Fruit fly (Drosophila melanogaster): Measurements from ENCODE around the gene CG9123.

CG9123 gene

dm6 chrX:15305975-15306909 lies 35.7 kb downstream of the CG9123 start:
- TF ChIP-seq CG13204 (GFP tag; optimal IDR thresholded peaks at IDR 0.05) (peak; percentile 66), Ets98B (GFP tag; IDR thresholded peaks at IDR 0.05) (peak; percentile 54; the same call in 1 of the 2 replicates), Snoo (tag; optimal IDR thresholded peaks at IDR 0.05) (peak; percentile 21), CG34367 (tag; optimal IDR thresholded peaks at IDR 0.05) (peak; percentile 11), CG15710 (tag; optimal IDR thresholded peaks at IDR 0.05) (no peak), EcR (GFP tag; optimal IDR thresholded peaks at IDR 0.05) (peak; percentile 60), CG32121 (GFP tag; IDR thresholded peaks at IDR 0.05) (peak; percentile 59), rn (GFP tag; IDR thresholded peaks at IDR 0.05) (no peak), CG10348 (GFP tag; IDR thresholded peaks at IDR 0.05) (no peak), CG17806 (tag; optimal IDR thresholded peaks at IDR 0.05) (no peak), gl (tag; optimal IDR thresholded peaks at IDR 0.05) (no peak), D1 (tag; optimal IDR thresholded peaks at IDR 0.05) (no peak), fd96Ca (GFP tag; IDR thresholded peaks at IDR 0.05) (peak; percentile 62; the same call in 2 of the 3 replicates), CG14655 (GFP tag; optimal IDR thresholded peaks at IDR 0.05) (no peak), CG4496 (GFP tag; IDR thresholded peaks at IDR 0.05) (peak; percentile 74), CG8301 (tag; optimal IDR thresholded peaks at IDR 0.05) (no peak), CG12605 (GFP tag; IDR thresholded peaks at IDR 0.05) (no peak), Pif1B (GFP tag; optimal IDR thresholded peaks at IDR 0.05) (no peak), CG9948 (tag; optimal IDR thresholded peaks at IDR 0.05) (no peak), Pif1A (GFP tag; optimal IDR thresholded peaks at IDR 0.05) (peak; percentile 14), CG8159 (tag; optimal IDR thresholded peaks at IDR 0.05) (peak; percentile 0)

- TF ChIP-seq CG15710 (tag; optimal IDR thresholded peaks at IDR 0.05) (no peak), rn (GFP tag; IDR thresholded peaks at IDR 0.05) (no peak), CG8159 (tag; optimal IDR thresholded peaks at IDR 0.05) (peak; percentile 2), CG4496 (GFP tag; IDR thresholded peaks at IDR 0.05) (0 out of 3 replicates have a peak, but pooled peaks have one; percentile 36), CG14655 (GFP tag; optimal IDR thresholded peaks at IDR 0.05) (peak; percentile 7)
These were observed 37.7 kb downstream of the CG9123 start for dm6 chrX:15304211-15304610.

dm6 chrX:15303176-15304115 lies 38.5 kb downstream of the CG9123 start:
- TF ChIP-seq CG12605 (GFP tag; IDR thresholded peaks at IDR 0.05) (no peak), Snoo (tag; optimal IDR thresholded peaks at IDR 0.05) (peak; percentile 27)

dm6 chrX:15301175-15301574 lies 40.7 kb downstream of the CG9123 start:
- TF ChIP-seq CG17806 (tag; optimal IDR thresholded peaks at IDR 0.05) (no peak), rn (GFP tag; IDR thresholded peaks at IDR 0.05) (no peak), CG10348 (GFP tag; IDR thresholded peaks at IDR 0.05) (no peak), CG34367 (tag; optimal IDR thresholded peaks at IDR 0.05) (no peak), EcR (GFP tag; optimal IDR thresholded peaks at IDR 0.05) (no peak), CG13204 (GFP tag; optimal IDR thresholded peaks at IDR 0.05) (no peak), CG14655 (GFP tag; optimal IDR thresholded peaks at IDR 0.05) (no peak), CG15710 (tag; optimal IDR thresholded peaks at IDR 0.05) (no peak), Ets98B (GFP tag; IDR thresholded peaks at IDR 0.05) (no peak), CG32121 (GFP tag; IDR thresholded peaks at IDR 0.05) (no peak), Pif1B (GFP tag; optimal IDR thresholded peaks at IDR 0.05) (no peak), Pif1A (GFP tag; optimal IDR thresholded peaks at IDR 0.05) (no peak), CG8159 (tag; optimal IDR thresholded peaks at IDR 0.05) (no peak)

- TF ChIP-seq CG17806 (tag; optimal IDR thresholded peaks at IDR 0.05) (no peak), CG10348 (GFP tag; IDR thresholded peaks at IDR 0.05) (no peak), CG12605 (GFP tag; IDR thresholded peaks at IDR 0.05) (no peak), CG34367 (tag; optimal IDR thresholded peaks at IDR 0.05) (no peak), CG13204 (GFP tag; optimal IDR thresholded peaks at IDR 0.05) (no peak), rn (GFP tag; IDR thresholded peaks at IDR 0.05) (no peak), CG14655 (GFP tag; optimal IDR thresholded peaks at IDR 0.05) (no peak)
These were observed 41.8 kb downstream of the CG9123 start for dm6 chrX:15299927-15300740.

All from whole organism, pupa.